Worm (Caenorhabditis elegans): ENCODE results near the gene ZC395.4.

Gene ZC395.4

ce11 chrIII:5269814-5270213 is at the start of gene ZC395.4:
ZC395.4 (plus strand) TSS chrIII:5270114.
- TF ChIP-seq pha-4 (GFP tag; IDR thresholded peaks at IDR 0.05): no peak
- TF ChIP-seq pha-4 (tag; optimal IDR thresholded peaks at IDR 0.05): no peak
- no peak for TF ChIP-seq lin-15B (tag; optimal IDR thresholded peaks at IDR 0.05)
- no peak for TF ChIP-seq dmd-8 (GFP tag; IDR thresholded peaks at IDR 0.05)
- no peak for TF ChIP-seq daf-8 (GFP tag; IDR thresholded peaks at IDR 0.05)
- TF ChIP-seq ces-1 (GFP tag; optimal IDR thresholded peaks at IDR 0.05): no peak
- no peak for TF ChIP-seq mep-1 (tag; optimal IDR thresholded peaks at IDR 0.05)
- no peak for TF ChIP-seq F26F4.8 (GFP tag; conservative IDR thresholded peaks at IDR 0.05)
- TF ChIP-seq F37D6.2 (tag; optimal IDR thresholded peaks at IDR 0.05): no peak
- no peak for TF ChIP-seq hmg-1.1 (GFP tag; IDR thresholded peaks at IDR 0.05)
- no peak for TF ChIP-seq daf-16 (GFP tag; optimal IDR thresholded peaks at IDR 0.05)
- no peak for TF ChIP-seq daf-16 (tag; optimal IDR thresholded peaks at IDR 0.05)
- no peak for TF ChIP-seq nhr-6 (tag; optimal IDR thresholded peaks at IDR 0.05)
- TF ChIP-seq ceh-44 (GFP tag; IDR thresholded peaks at IDR 0.05): no peak
- no peak for TF ChIP-seq lin-29 (GFP tag; IDR thresholded peaks at IDR 0.05)
- TF ChIP-seq zip-2 (tag; optimal IDR thresholded peaks at IDR 0.05): no peak
- TF ChIP-seq arid-1 (GFP tag; conservative IDR thresholded peaks at IDR 0.05): no peak
- TF ChIP-seq duxl-1 (tag; optimal IDR thresholded peaks at IDR 0.05; ENCODE audit: poor library complexity): no peak

DNA sequence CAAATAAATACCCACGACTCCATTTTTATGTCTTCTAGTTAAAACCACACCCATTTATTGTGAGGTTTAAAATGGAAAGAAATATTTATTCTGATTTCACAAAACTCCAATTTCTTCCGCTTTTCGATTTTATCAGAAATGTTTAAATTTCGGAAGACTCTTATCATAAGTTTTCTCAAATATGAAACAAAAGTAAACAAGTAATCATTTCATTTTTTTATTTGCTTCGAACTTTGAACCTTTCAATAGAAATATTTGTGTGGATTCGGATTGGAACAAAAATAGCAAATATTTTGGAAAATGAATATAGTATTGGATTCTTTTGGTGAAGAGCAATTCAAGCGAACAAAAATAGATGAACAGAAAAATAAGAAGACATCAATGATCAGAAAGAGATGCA is 48.1 kb upstream of the ZC395.4 start:
- no peak for TF ChIP-seq mxl-3 (GFP tag; optimal IDR thresholded peaks at IDR 0.05)
- no peak for TF ChIP-seq daf-16 (GFP tag; optimal IDR thresholded peaks at IDR 0.05)
- peak; percentile 83 for TF ChIP-seq daf-16 (tag; optimal IDR thresholded peaks at IDR 0.05)
- no peak for TF ChIP-seq madf-9 (GFP tag; conservative IDR thresholded peaks at IDR 0.05)

DNA sequence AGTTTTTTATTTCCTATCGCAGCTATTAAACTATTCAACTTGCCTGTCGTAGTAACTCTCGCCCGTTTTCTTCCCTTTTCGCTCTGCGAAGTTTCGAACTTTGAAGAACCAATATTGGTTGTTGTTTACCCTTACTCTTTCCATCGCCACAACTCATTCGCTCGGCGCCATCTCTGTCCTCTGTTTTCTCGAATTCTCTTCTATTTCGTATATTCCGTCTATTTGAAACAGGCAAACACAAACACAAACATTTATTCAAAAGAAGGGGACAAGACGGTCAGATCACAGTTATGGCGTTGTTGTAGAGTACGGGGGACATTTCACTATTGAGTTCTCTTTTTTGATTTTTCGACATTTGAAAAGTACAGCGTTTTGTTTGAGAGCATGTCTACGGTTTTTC is 47.1 kb upstream of the ZC395.4 start:
- TF ChIP-seq aly-2 (tag; optimal IDR thresholded peaks at IDR 0.05): no peak
- peak; percentile 35 for TF ChIP-seq nhr-28 (tag; optimal IDR thresholded peaks at IDR 0.05)
- no peak for TF ChIP-seq pha-4 (GFP tag; IDR thresholded peaks at IDR 0.05)
- peak; percentile 72 for TF ChIP-seq pha-4 (tag; optimal IDR thresholded peaks at IDR 0.05)
- no peak for TF ChIP-seq zfp-2 (tag; optimal IDR thresholded peaks at IDR 0.05)
- no peak for TF ChIP-seq daf-16 (GFP tag; optimal IDR thresholded peaks at IDR 0.05)
- peak; percentile 94 for TF ChIP-seq daf-16 (tag; optimal IDR thresholded peaks at IDR 0.05)
- no peak for TF ChIP-seq daf-12 (tag; optimal IDR thresholded peaks at IDR 0.05)

ce11 chrIII:5224908-5225307 is 45.0 kb upstream of the ZC395.4 start:
- TF ChIP-seq daf-8 (GFP tag; IDR thresholded peaks at IDR 0.05) (no peak), Y5F2A.4 (GFP tag; optimal IDR thresholded peaks at IDR 0.05) (no peak), hif-1 (tag; optimal IDR thresholded peaks at IDR 0.05) (no peak), R02D3.7 (tag; optimal IDR thresholded peaks at IDR 0.05) (no peak), F26F4.8 (GFP tag; conservative IDR thresholded peaks at IDR 0.05) (no peak), F10B5.3 (tag; optimal IDR thresholded peaks at IDR 0.05) (no peak), ceh-44 (GFP tag; IDR thresholded peaks at IDR 0.05) (no peak), Y48G9A.11 (GFP tag; IDR thresholded peaks at IDR 0.05) (no peak), zip-11 (GFP tag; IDR thresholded peaks at IDR 0.05) (no peak), mep-1 (tag; optimal IDR thresholded peaks at IDR 0.05) (peak; percentile 14), mes-2 (tag; optimal IDR thresholded peaks at IDR 0.05; ENCODE audit: poor library complexity, severe bottlenecking) (peak; percentile 21), dve-1 (tag; optimal IDR thresholded peaks at IDR 0.05; ENCODE audit: insufficient read depth) (peak; percentile 81), pqm-1 (tag; optimal IDR thresholded peaks at IDR 0.05) (peak; percentile 36), F44E2.7 (GFP tag; IDR thresholded peaks at IDR 0.05) (no peak), Y75B8A.6 (GFP tag; IDR thresholded peaks at IDR 0.05) (no peak), tra-1 (GFP tag; IDR thresholded peaks at IDR 0.05) (no peak), cey-2 (tag; optimal IDR thresholded peaks at IDR 0.05; ENCODE audit: borderline replicate concordance, insufficient read depth) (no peak), snpc-1.2 (GFP tag; IDR thresholded peaks at IDR 0.05) (no peak), unc-130 (GFP tag; optimal IDR thresholded peaks at IDR 0.05) (no peak), lsy-2 (tag; optimal IDR thresholded peaks at IDR 0.05) (peak in 1 of 2 experiments; percentile 21), pha-4 (GFP tag; IDR thresholded peaks at IDR 0.05) (no peak), pha-4 (tag; optimal IDR thresholded peaks at IDR 0.05) (peak; percentile 44), ceh-28 (tag; optimal IDR thresholded peaks at IDR 0.05) (no peak), D1046.2 (GFP tag; IDR thresholded peaks at IDR 0.05) (no peak), nhr-237 (tag; optimal IDR thresholded peaks at IDR 0.05) (no peak), ama-1 (optimal IDR thresholded peaks at IDR 0.05) (peak; percentile 51), gei-8 (GFP tag; optimal IDR thresholded peaks at IDR 0.05) (no peak), dpl-1 (GFP tag; optimal IDR thresholded peaks at IDR 0.05) (peak; percentile 1)
